Worm (Caenorhabditis elegans) whole organism, dauer: ENCODE data around the gene ddo-2.

Source experiments
- unc-62 ChIP-seq: sonication (generic microtip); optimal IDR thresholded peaks from 2 replicates; lab custom pipeline; 2017; ENCODE audit warnings: missing biosample characterization, missing genetic modification reagents, missing genetic modification characterization

Gene ddo-2

DNA sequence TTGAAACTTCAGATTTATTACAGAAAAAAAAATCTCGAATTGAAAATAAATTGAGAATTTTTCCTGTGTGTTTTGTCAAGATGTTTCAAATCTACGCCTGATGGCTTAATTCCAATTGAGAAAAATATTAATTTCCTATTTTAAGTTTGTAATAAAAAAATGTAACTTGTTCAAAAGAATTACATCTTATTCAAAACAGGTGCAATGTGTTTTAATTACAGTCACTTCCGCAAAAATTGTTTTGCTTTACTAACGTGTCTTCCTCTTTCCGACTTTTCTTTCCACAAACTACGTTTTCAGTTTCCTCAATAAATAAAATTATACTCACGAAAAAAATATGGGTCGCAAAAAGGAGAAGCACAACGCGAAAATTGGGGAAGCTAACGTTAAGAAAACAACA is 2.5 kb upstream of the ddo-2 start, which contains the start of gene F25E5.16:
Gene F25E5.16 (plus strand): TSS at position 301 of the 400 bp plus-strand sequence.
- TF ChIP-seq unc-62: no peak

- no peak for TF ChIP-seq unc-62
Observed at ce11 chrV:7437538-7437937, 2.0 kb upstream of the ddo-2 start, which contains the start of gene F25E5.9. F25E5.9 (minus strand) TSS chrV:7437919.

- TF ChIP-seq unc-62: no peak
Observed at ce11 chrV:7436911-7437310, 1.4 kb upstream of the ddo-2 start.

DNA sequence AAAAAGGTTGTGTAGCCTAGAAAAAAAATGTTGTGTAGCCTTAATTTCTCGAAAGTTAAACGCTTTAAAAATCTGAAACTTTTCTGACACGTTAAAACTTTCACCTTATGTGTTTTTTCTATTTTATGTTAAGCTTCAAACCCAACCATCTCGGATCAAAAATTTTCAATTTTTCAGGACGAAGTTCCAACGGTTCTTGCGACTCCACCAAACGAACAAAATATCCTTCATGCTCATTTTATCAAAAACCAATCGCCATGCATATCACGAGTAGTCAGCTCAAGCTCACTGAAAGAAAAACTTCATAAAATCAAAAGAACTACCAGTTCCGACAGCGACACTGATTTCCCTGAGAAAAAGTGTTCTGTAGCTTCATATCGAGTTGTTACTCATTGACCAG is 1.0 kb upstream of the ddo-2 start:
- TF ChIP-seq unc-62: no peak

- no peak for TF ChIP-seq unc-62
Observed at ce11 chrV:7434805-7435363, 621 bp downstream of the ddo-2 start.

ce11 chrV:7432441-7433146 is 2.9 kb downstream of the ddo-2 start:
- TF ChIP-seq unc-62: no peak

- TF ChIP-seq unc-62: no peak
Observed at ce11 chrV:7431016-7431415, 4.5 kb downstream of the ddo-2 start, which contains the start of gene srw-71. srw-71 (minus strand) TSS chrV:7431116.

- no peak for TF ChIP-seq unc-62
Observed at ce11 chrV:7428880-7429279, 6.6 kb downstream of the ddo-2 start, which contains the start of gene srw-69. srw-69 (minus strand) TSS chrV:7428980.

DNA sequence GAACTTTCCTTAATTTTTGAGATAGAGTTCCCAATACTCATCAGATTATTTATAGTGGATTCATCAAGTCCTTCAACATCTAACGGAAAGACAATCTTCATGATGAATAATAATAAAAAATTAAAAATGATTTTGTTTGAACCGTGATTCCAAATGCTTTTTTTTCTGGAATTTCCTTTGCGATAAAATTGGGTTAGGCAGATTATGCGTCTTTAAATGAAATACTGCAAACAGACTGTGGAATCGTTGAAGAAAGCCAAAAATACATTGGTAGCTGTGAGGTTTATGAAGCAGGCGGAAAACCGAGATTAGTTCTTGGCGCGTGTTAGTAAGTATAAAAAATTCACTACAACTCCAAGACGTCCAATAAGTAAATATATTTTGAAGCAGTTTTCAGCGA is 8.9 kb downstream of the ddo-2 start, which contains the start of gene srw-68:
Gene srw-68 (minus strand): TSS at position 101 of the 400 bp plus-strand sequence.
- TF ChIP-seq unc-62: no peak

- TF ChIP-seq unc-62: no peak
Observed at ce11 chrV:7424336-7424735, 11.2 kb downstream of the ddo-2 start, which contains the start of gene F18E3.10. F18E3.10 (minus strand) TSS chrV:7424436.

- TF ChIP-seq unc-62: no peak
Observed at ce11 chrV:7420162-7420561, 15.3 kb downstream of the ddo-2 start, which contains the start of gene srxa-4. srxa-4 (plus strand) TSS chrV:7420462.

- TF ChIP-seq unc-62: no peak
Observed at ce11 chrV:7417018-7417716, 18.3 kb downstream of the ddo-2 start, which contains the start of gene srw-67. srw-67 (plus strand) TSS chrV:7417660.

DNA sequence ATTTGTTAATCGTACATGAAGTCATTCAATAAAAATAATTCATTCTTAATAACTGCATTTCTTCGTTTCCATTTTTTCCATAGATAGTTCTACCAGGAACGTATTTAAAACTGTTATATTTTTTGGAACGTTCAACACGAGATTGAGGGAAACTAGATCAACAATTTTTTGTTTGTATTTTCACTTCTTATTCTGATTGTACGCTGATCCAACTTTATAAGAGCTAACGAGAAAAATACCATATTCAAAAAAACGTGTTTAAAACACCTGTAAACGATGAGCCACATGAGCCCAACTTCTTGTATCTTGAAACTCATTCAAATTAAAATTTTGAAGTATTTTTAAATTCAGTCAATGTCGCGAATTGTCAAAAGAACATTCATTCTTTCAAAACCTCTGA is 18.9 kb downstream of the ddo-2 start:
- TF ChIP-seq unc-62: no peak

ce11 chrV:7415780-7416428 is 19.6 kb downstream of the ddo-2 start, which contains the start of gene F18E3.13:
F18E3.13 (plus strand) TSS chrV:7416164.
- no peak for TF ChIP-seq unc-62

- TF ChIP-seq unc-62: no peak
Observed at ce11 chrV:7414909-7415308, 20.6 kb downstream of the ddo-2 start, which contains the start of gene F18E3.12. F18E3.12 (plus strand) TSS chrV:7414985.

- TF ChIP-seq unc-62: no peak
Observed at ce11 chrV:7413107-7413774, 22.3 kb downstream of the ddo-2 start, which contains the start of gene F18E3.11. F18E3.11 (plus strand) TSS chrV:7413482.
